Fruit fly (Drosophila melanogaster) whole organism, embryonic: ENCODE data around the gene CG5715.

Experiments
- Bteb2 ChIP-seq: fragments of 200-800 bp; sonication (Bioruptor generic); optimal IDR thresholded peaks from 2 replicates; lab custom pipeline; 2016; ENCODE audit warnings: missing biosample characterization, missing genetic modification characterization
- CG10147 ChIP-seq: fragments of 200-800 bp; sonication (Bioruptor generic); optimal IDR thresholded peaks from 2 replicates; lab custom pipeline; 2019; ENCODE audit warnings: missing biosample characterization, mild to moderate bottlenecking, missing genetic modification characterization, moderate library complexity
- CG11504 ChIP-seq: fragments of 200-800 bp; sonication (Bioruptor generic); optimal IDR thresholded peaks from 3 replicates; lab custom pipeline; 2019; ENCODE audit warnings: missing biosample characterization, mild to moderate bottlenecking, missing genetic modification characterization, moderate library complexity
- CG12155 ChIP-seq: fragments of 200-800 bp; sonication (Bioruptor generic); optimal IDR thresholded peaks from 3 replicates; lab custom pipeline; 2016; ENCODE audit warnings: missing biosample characterization, missing genetic modification characterization
- CG13123 ChIP-seq: fragments of 200-800 bp; sonication (Bioruptor generic); optimal IDR thresholded peaks from 2 replicates; lab custom pipeline; 2016; ENCODE audit warnings: missing biosample characterization, missing genetic modification characterization
- CG13424 ChIP-seq: fragments of 200-800 bp; sonication (Bioruptor generic); optimal IDR thresholded peaks from 2 replicates; lab custom pipeline; 2019; ENCODE audit warnings: missing biosample characterization, mild to moderate bottlenecking, missing genetic modification characterization, moderate library complexity
- CG13894 ChIP-seq: fragments of 200-800 bp; sonication (Bioruptor generic); optimal IDR thresholded peaks from 3 replicates; lab custom pipeline; 2018; ENCODE audit warnings: missing biosample characterization, mild to moderate bottlenecking, missing genetic modification characterization, moderate library complexity
- CG14965 ChIP-seq: fragments of 200-800 bp; sonication (Bioruptor generic); optimal IDR thresholded peaks from 2 replicates; lab custom pipeline; 2016; ENCODE audit warnings: missing biosample characterization, missing genetic modification characterization, borderline replicate concordance
- CG16863 ChIP-seq: fragments of 200-800 bp; sonication (Bioruptor generic); optimal IDR thresholded peaks from 3 replicates; lab custom pipeline; 2016; ENCODE audit warnings: missing biosample characterization, missing genetic modification characterization
- CG1792 ChIP-seq: fragments of 200-800 bp; sonication (Bioruptor generic); optimal IDR thresholded peaks from 2 replicates; lab custom pipeline; 2016; ENCODE audit warnings: missing biosample characterization, missing genetic modification characterization
- CG2678 ChIP-seq: fragments of 200-800 bp; sonication (Bioruptor generic); optimal IDR thresholded peaks from 3 replicates; lab custom pipeline; 2019; ENCODE audit warnings: missing biosample characterization, mild to moderate bottlenecking, missing genetic modification characterization, moderate library complexity
- CG32767 ChIP-seq: fragments of 200-800 bp; sonication (Bioruptor generic); IDR thresholded peaks from 2 replicates; pipeline ENCODE4 v1.3.6; 2022; ENCODE audit warnings: missing biosample characterization, missing genetic modification characterization
- CG4328 ChIP-seq: fragments of 200-800 bp; sonication (Bioruptor generic); optimal IDR thresholded peaks from 3 replicates; lab custom pipeline; 2017; ENCODE audit warnings: missing biosample characterization, missing genetic modification reagents, missing genetic modification characterization
- CG5245 ChIP-seq: fragments of 200-800 bp; sonication (Bioruptor generic); optimal IDR thresholded peaks from 3 replicates; lab custom pipeline; 2016; ENCODE audit warnings: missing biosample characterization, missing genetic modification characterization
- CG7745 ChIP-seq: fragments of 200-800 bp; sonication (Bioruptor generic); optimal IDR thresholded peaks from 2 replicates; lab custom pipeline; 2018; ENCODE audit warnings: missing biosample characterization, mild to moderate bottlenecking, missing genetic modification characterization, moderate library complexity
- Dbx ChIP-seq: fragments of 200-800 bp; sonication (Bioruptor generic); IDR thresholded peaks from 3 replicates; pipeline ENCODE4 v1.3.6; 2022; ENCODE audit warnings: missing biosample characterization, missing genetic modification characterization
- Eip74EF ChIP-seq, 2 experiments: fragments of 200-800 bp in 1 of 2; fragments of >200 bp in 1 of 2; sonication (Bioruptor generic) in 1 of 2; optimal IDR thresholded peaks; 2 replicates each; lab custom pipeline; 2017 to 2019; ENCODE audit warnings: missing biosample characterization in 2 of 2, missing genetic modification characterization in 2 of 2, mild to moderate bottlenecking in 1 of 2, moderate library complexity in 1 of 2
- H15 ChIP-seq: fragments of 200-800 bp; sonication (Bioruptor generic); IDR thresholded peaks from 3 replicates; pipeline ENCODE4 v1.3.6; 2022; ENCODE audit warnings: missing biosample characterization, missing genetic modification characterization
- HHEX ChIP-seq: fragments of 200-800 bp; sonication (Bioruptor generic); optimal IDR thresholded peaks from 3 replicates; lab custom pipeline; 2017; ENCODE audit warnings: missing biosample characterization, mild to moderate bottlenecking, missing genetic modification characterization, missing genetic modification reagents
- HmgZ ChIP-seq: fragments of 200-800 bp; sonication (Bioruptor generic); optimal IDR thresholded peaks from 2 replicates; lab custom pipeline; 2018; ENCODE audit warnings: missing biosample characterization, mild to moderate bottlenecking, missing genetic modification characterization
- Hmx ChIP-seq: fragments of 200-800 bp; sonication (Bioruptor generic); optimal IDR thresholded peaks from 2 replicates; lab custom pipeline; 2016; ENCODE audit warnings: missing biosample characterization, missing genetic modification characterization
- Nf-YB ChIP-seq: fragments of 200-800 bp; sonication (Bioruptor generic); optimal IDR thresholded peaks from 3 replicates; lab custom pipeline; 2019; ENCODE audit warnings: missing biosample characterization, mild to moderate bottlenecking, missing genetic modification characterization, moderate library complexity
- NfI ChIP-seq: fragments of 200-800 bp; sonication (Bioruptor generic); optimal IDR thresholded peaks from 3 replicates; lab custom pipeline; 2018; ENCODE audit warnings: missing biosample characterization, mild to moderate bottlenecking, missing genetic modification characterization, moderate library complexity
- Optix ChIP-seq: fragments of 200-800 bp; sonication (Bioruptor generic); IDR thresholded peaks from 3 replicates; pipeline ENCODE4 v1.3.6; 2022; ENCODE audit warnings: missing biosample characterization, missing genetic modification characterization
- Six4 ChIP-seq: fragments of 200-800 bp; sonication (Bioruptor generic); optimal IDR thresholded peaks from 2 replicates; lab custom pipeline; 2016; ENCODE audit warnings: missing biosample characterization, missing genetic modification characterization
- Sry-β ChIP-seq: fragments of 200-800 bp; sonication (Bioruptor generic); optimal IDR thresholded peaks from 2 replicates; lab custom pipeline; 2018; ENCODE audit warnings: missing biosample characterization, mild to moderate bottlenecking, missing genetic modification characterization, moderate library complexity
- Sry-δ ChIP-seq: fragments of 200-800 bp; sonication (Bioruptor generic); optimal IDR thresholded peaks from 2 replicates; lab custom pipeline; 2016; ENCODE audit warnings: missing biosample characterization, missing genetic modification characterization
- Tbp ChIP-seq: fragments of >200 bp; optimal IDR thresholded peaks from 2 replicates; lab custom pipeline; 2018; ENCODE audit warnings: missing biosample characterization, missing genetic modification characterization
- amos ChIP-seq: fragments of 200-800 bp; sonication (Bioruptor generic); IDR thresholded peaks from 2 replicates; pipeline ENCODE4 v1.3.6; 2022; ENCODE audit warnings: missing biosample characterization, missing genetic modification characterization; ENCODE audit not compliant: partially characterized antibody
- az2 ChIP-seq: fragments of 200-800 bp; sonication (Bioruptor generic); optimal IDR thresholded peaks from 3 replicates; lab custom pipeline; 2016; ENCODE audit warnings: missing biosample characterization, missing genetic modification characterization
- cato ChIP-seq: fragments of 200-800 bp; sonication (Bioruptor generic); optimal IDR thresholded peaks from 2 replicates; lab custom pipeline; 2016; ENCODE audit warnings: missing biosample characterization, missing genetic modification characterization, borderline replicate concordance
- chn ChIP-seq: fragments of 200-800 bp; sonication (Bioruptor generic); optimal IDR thresholded peaks from 2 replicates; lab custom pipeline; 2016; ENCODE audit warnings: missing biosample characterization, missing genetic modification characterization
- dan ChIP-seq: fragments of 200-800 bp; sonication (Bioruptor generic); IDR thresholded peaks from 2 replicates; pipeline ENCODE4 v1.3.6; 2022; ENCODE audit warnings: missing biosample characterization, missing genetic modification characterization
- dati ChIP-seq: fragments of 200-800 bp; sonication (Bioruptor generic); IDR thresholded peaks from 2 replicates; pipeline ENCODE4 v1.3.6; 2022; ENCODE audit warnings: missing biosample characterization, missing genetic modification characterization
- dysf ChIP-seq: fragments of 200-800 bp; sonication (Bioruptor generic); IDR thresholded peaks from 3 replicates; pipeline ENCODE4 v1.3.6; 2022; ENCODE audit warnings: missing biosample characterization, missing genetic modification characterization
- gsb-n ChIP-seq: fragments of 200-800 bp; sonication (Bioruptor generic); optimal IDR thresholded peaks from 3 replicates; lab custom pipeline; 2018; ENCODE audit warnings: missing biosample characterization, mild to moderate bottlenecking, missing genetic modification characterization
- hb ChIP-seq: fragments of 200-800 bp; sonication (Bioruptor generic); IDR thresholded peaks from 3 replicates; pipeline ENCODE4 v1.3.6; 2022; ENCODE audit warnings: missing biosample characterization, missing genetic modification characterization; ENCODE audit not compliant: partially characterized antibody
- inv ChIP-seq: fragments of 200-800 bp; sonication (Bioruptor generic); IDR thresholded peaks from 2 replicates; pipeline ENCODE4 v1.3.6; 2022; ENCODE audit warnings: missing biosample characterization, missing genetic modification characterization; ENCODE audit not compliant: partially characterized antibody
- klu ChIP-seq: fragments of 200-800 bp; sonication (Bioruptor generic); IDR thresholded peaks from 2 replicates; pipeline ENCODE4 v1.3.6; 2022; ENCODE audit warnings: missing biosample characterization, missing genetic modification characterization
- lbe ChIP-seq: fragments of 200-800 bp; sonication (Bioruptor generic); optimal IDR thresholded peaks from 2 replicates; lab custom pipeline; 2016; ENCODE audit warnings: missing biosample characterization, mild to moderate bottlenecking, missing genetic modification characterization
- oc ChIP-seq: fragments of 200-800 bp; sonication (Bioruptor generic); optimal IDR thresholded peaks from 2 replicates; lab custom pipeline; 2018; ENCODE audit warnings: missing biosample characterization, mild to moderate bottlenecking, missing genetic modification characterization, moderate library complexity
- pb ChIP-seq: fragments of 200-800 bp; sonication (Bioruptor generic); optimal IDR thresholded peaks from 3 replicates; lab custom pipeline; 2016; ENCODE audit warnings: missing biosample characterization, missing genetic modification characterization
- ranshi ChIP-seq: fragments of 200-800 bp; sonication (Bioruptor generic); IDR thresholded peaks from 2 replicates; pipeline ENCODE4 v1.3.6; 2022; ENCODE audit warnings: missing biosample characterization, missing genetic modification characterization
- slou ChIP-seq: fragments of 200-800 bp; sonication (Bioruptor generic); optimal IDR thresholded peaks from 3 replicates; lab custom pipeline; 2016; ENCODE audit warnings: missing biosample characterization, missing genetic modification characterization
- tll ChIP-seq, 2 experiments: fragments of 200-800 bp in 1 of 2; fragments of >200 bp in 1 of 2; sonication (Bioruptor generic) in 1 of 2; optimal IDR thresholded peaks; 2 replicates each; lab custom pipeline; 2017 to 2019; ENCODE audit warnings: missing biosample characterization in 2 of 2, missing genetic modification characterization in 2 of 2, mild to moderate bottlenecking in 1 of 2, moderate library complexity in 1 of 2
- tna ChIP-seq: fragments of 200-800 bp; sonication (Bioruptor generic); IDR thresholded peaks from 2 replicates; pipeline ENCODE4 v1.3.6; 2022; ENCODE audit warnings: missing biosample characterization, missing genetic modification characterization; ENCODE audit not compliant: partially characterized antibody
- wek ChIP-seq: fragments of 200-800 bp; sonication (Bioruptor generic); optimal IDR thresholded peaks from 3 replicates; lab custom pipeline; 2018; ENCODE audit warnings: missing biosample characterization, mild to moderate bottlenecking, missing genetic modification characterization, moderate library complexity
- zf30C ChIP-seq: fragments of 200-800 bp; sonication (Bioruptor generic); optimal IDR thresholded peaks from 3 replicates; lab custom pipeline; 2018; ENCODE audit warnings: missing biosample characterization, mild to moderate bottlenecking, missing genetic modification characterization

CG5715 gene

DNA sequence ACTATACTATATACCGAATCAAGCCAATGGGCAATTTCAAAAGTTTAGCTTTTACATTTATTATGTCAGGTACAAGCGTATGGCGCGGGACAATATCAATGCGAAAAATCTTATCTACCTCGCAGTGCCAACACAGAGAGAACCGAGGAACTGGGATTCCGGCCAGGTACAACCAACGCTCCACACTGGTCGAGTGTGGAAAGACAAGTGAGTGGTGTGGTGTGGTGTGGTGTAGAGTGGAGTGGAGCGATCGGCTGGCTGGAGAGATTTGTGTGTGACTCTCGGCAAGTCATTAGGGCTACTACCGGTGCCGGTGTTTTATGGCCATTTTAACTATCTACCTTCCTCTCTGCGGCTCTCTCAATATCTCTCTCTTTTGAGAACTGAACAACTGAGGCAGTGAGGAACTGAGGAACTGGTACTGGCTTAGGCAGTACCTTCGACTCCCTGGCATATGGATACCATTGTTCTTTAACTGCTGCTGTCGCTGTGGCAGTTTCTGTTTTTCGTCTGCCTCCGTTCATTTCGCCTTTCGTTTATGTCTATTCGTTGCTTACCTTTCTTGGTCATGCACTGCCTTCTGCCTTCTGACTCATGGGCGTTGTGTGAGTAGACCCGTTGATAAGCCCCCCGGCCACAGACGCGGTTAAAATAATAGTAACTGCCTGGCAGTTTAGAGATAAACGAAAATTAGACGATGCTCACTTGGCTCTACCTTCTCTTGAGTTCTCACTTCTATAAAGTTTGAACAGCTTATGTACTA lies 34.7 kb downstream of the CG5715 start (continued):
- TF ChIP-seq amos (GFP tag; lab: Robert Waterston, UW) (no peak), CG1792 (peak; percentile 83), Sry-β (peak; percentile 37), dan (peak; percentile 60; the same call in 1 of the 2 replicates), CG4328 (GFP tag; lab: Kevin White, UChicago) (no peak), Nf-YB (GFP tag; lab: Kevin White, UChicago) (peak; percentile 71), Eip74EF (GFP tag; optimal IDR thresholded peaks at IDR 0.05; lab: Kevin White, UChicago) (peak in 1 of 2 experiments; percentile 69), chn (GFP tag; lab: Kevin White, UChicago) (peak; percentile 87), Tbp (no peak), inv (no peak), CG2678 (tag; lab: Kevin White, UChicago) (peak; percentile 94), Hmx (GFP tag; lab: Kevin White, UChicago) (peak; percentile 82), Bteb2 (peak; percentile 86), CG12155 (GFP tag; lab: Kevin White, UChicago) (peak; percentile 91), az2 (peak; percentile 88), CG13424 (tag; lab: Kevin White, UChicago) (peak; percentile 86), tll (GFP tag; optimal IDR thresholded peaks at IDR 0.05; lab: Kevin White, UChicago) (peak in 1 of 2 experiments; percentile 82), HmgZ (tag; lab: Kevin White, UChicago) (peak; percentile 91), pb (GFP tag; lab: Kevin White, UChicago) (peak; percentile 78), Sry-δ (GFP tag; lab: Kevin White, UChicago) (peak; percentile 49), CG16863 (GFP tag; lab: Kevin White, UChicago) (peak; percentile 89), CG32767 (GFP tag; lab: Robert Waterston, UW) (peak; percentile 83), CG13894 (peak; percentile 69), NfI (GFP tag; lab: Kevin White, UChicago) (peak; percentile 89), CG13123 (GFP tag; lab: Kevin White, UChicago) (peak; percentile 73), oc (tag; lab: Kevin White, UChicago) (peak; percentile 89), cato (GFP tag; lab: Kevin White, UChicago) (peak; percentile 68), zf30C (no peak), CG11504 (tag; lab: Kevin White, UChicago) (peak; percentile 91), H15 (GFP tag; lab: Robert Waterston, UW) (peak; percentile 85), Six4 (GFP tag; lab: Kevin White, UChicago) (peak; percentile 88), CG14965 (GFP tag; lab: Kevin White, UChicago) (no peak), ranshi (GFP tag; lab: Robert Waterston, UW) (peak; percentile 92), Dbx (GFP tag; lab: Robert Waterston, UW) (peak; percentile 87), wek (peak; percentile 67), CG10147 (peak; percentile 89), Optix (GFP tag; lab: Robert Waterston, UW) (peak; percentile 74), gsb-n (tag; lab: Kevin White, UChicago) (peak; percentile 84), klu (GFP tag; lab: Robert Waterston, UW) (peak; percentile 77), lbe (GFP tag; lab: Kevin White, UChicago) (peak; percentile 83), HHEX (GFP tag; lab: Kevin White, UChicago) (peak; percentile 91), dysf (peak; percentile 87), CG7745 (tag; lab: Kevin White, UChicago) (no peak), tna (GFP tag; lab: Robert Waterston, UW) (no peak), hb (GFP tag; lab: Robert Waterston, UW) (no peak), slou (GFP tag; lab: Kevin White, UChicago) (peak; percentile 30), dati (0 out of 2 replicates have a peak, but pooled peaks have one; percentile 36), CG5245 (GFP tag; lab: Kevin White, UChicago) (peak; percentile 82)
